Worm (Caenorhabditis elegans) whole organism, L4 larva: ENCODE data around the gene B0410.3.

Experiments
- lin-38 ChIP-seq: fragments of 200-800 bp; sonication (Bioruptor generic); IDR thresholded peaks from 2 replicates; pipeline ENCODE4 v1.3.6; 2022; ENCODE audit warnings: missing genetic modification reagents, missing genetic modification characterization, missing compliant biosample characterization
- mep-1 ChIP-seq: fragments of 150-350 bp; sonication (generic microtip); optimal IDR thresholded peaks from 3 replicates; lab custom pipeline; 2014; ENCODE audit warnings: missing biosample characterization, missing genetic modification characterization
- nhr-10 ChIP-seq: fragments of 150-350 bp; optimal IDR thresholded peaks from 2 replicates; lab custom pipeline; 2014; ENCODE audit warnings: missing biosample characterization, missing genetic modification characterization

DNA sequence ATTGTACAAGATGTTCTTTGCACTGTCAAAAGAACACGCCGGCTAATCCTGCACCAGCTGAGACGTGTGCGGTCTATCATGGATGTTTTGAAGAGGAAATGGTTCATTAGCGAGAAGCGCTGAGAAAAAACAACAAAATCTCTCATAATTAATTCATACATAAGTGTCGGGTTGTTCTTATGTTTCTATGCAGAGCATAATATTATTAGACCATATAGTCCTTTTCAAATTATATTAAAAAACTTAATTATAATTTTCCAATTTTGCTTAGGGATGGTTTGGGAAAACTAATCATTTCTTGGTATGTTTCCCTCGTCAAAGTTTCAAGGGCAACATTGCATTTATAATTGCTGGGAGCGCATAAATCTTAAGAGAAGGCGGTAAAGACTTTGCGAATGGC lies 30.4 kb upstream of the B0410.3 start:
- TF ChIP-seq mep-1 (tag; lab: Kevin White, UChicago) (no peak), lin-38 (GFP tag; lab: Robert Waterston, UW) (no peak), nhr-10 (tag; lab: Kevin White, UChicago) (no peak)
